Fruit fly (Drosophila melanogaster): Measurements from ENCODE around the gene eIF4EHP.

dm6 chr3R:24021895-24022294 is 86.9 kb downstream of the eIF4EHP start:
- TF ChIP-seq rgr (GFP tag; optimal IDR thresholded peaks at IDR 0.05) (no peak), dl (GFP tag; optimal IDR thresholded peaks at IDR 0.05; ENCODE audit: insufficient read depth in 1 of 2, partially characterized antibody in 2 of 2) (no peak), dmrt93B (GFP tag; optimal IDR thresholded peaks at IDR 0.05) (no peak)
